Fruit fly (Drosophila melanogaster): ENCODE data around the gene CG17361.

The CG17361 gene

dm6 chr3L:14003297-14004040, 6.5 kb downstream of the CG17361 start (continued):
- no peak for TF ChIP-seq toy (GFP tag; IDR thresholded peaks at IDR 0.05)
- TF ChIP-seq D (optimal IDR thresholded peaks at IDR 0.05): no peak
- TF ChIP-seq D (GFP tag; optimal IDR thresholded peaks at IDR 0.05): no peak
- TF ChIP-seq CG17359 (tag; optimal IDR thresholded peaks at IDR 0.05): peak; percentile 26
- peak; percentile 88 for TF ChIP-seq sens (GFP tag)
- TF ChIP-seq bbx (GFP tag; IDR thresholded peaks at IDR 0.05; ENCODE audit: partially characterized antibody): no peak
- no peak for TF ChIP-seq inv (GFP tag; IDR thresholded peaks at IDR 0.05; ENCODE audit: partially characterized antibody)
- peak; percentile 21 for TF ChIP-seq CG2678 (tag; optimal IDR thresholded peaks at IDR 0.05)
- TF ChIP-seq D19B (GFP tag; optimal IDR thresholded peaks at IDR 0.05): peak; percentile 13
- peak; percentile 60; the same call in 1 of the 2 replicates for TF ChIP-seq CG9215 (GFP tag; IDR thresholded peaks at IDR 0.05)
- no peak for TF ChIP-seq Xbp1 (GFP tag; optimal IDR thresholded peaks at IDR 0.05)
- TF ChIP-seq CG3281 (GFP tag; optimal IDR thresholded peaks at IDR 0.05): peak; percentile 27
- TF ChIP-seq Opbp (GFP tag; IDR thresholded peaks at IDR 0.05; ENCODE audit: partially characterized antibody): peak; percentile 50; the same call in 2 of the 3 replicates
- no peak for TF ChIP-seq CG15073 (GFP tag; optimal IDR thresholded peaks at IDR 0.05)
- TF ChIP-seq CG18619 (GFP tag; optimal IDR thresholded peaks at IDR 0.05): peak; percentile 12
- TF ChIP-seq Mrtf (GFP tag; IDR thresholded peaks at IDR 0.05): no peak
- TF ChIP-seq Hr51 (GFP tag; optimal IDR thresholded peaks at IDR 0.05): no peak
- peak; percentile 11 for TF ChIP-seq Sin3A (optimal IDR thresholded peaks at IDR 0.05)
- TF ChIP-seq sug (tag; optimal IDR thresholded peaks at IDR 0.05): peak; percentile 21
- no peak for TF ChIP-seq zfh2 (GFP tag; optimal IDR thresholded peaks at IDR 0.05)
- TF ChIP-seq Sox100B (GFP tag; optimal IDR thresholded peaks at IDR 0.05): peak; percentile 3
- no peak for TF ChIP-seq TFAM (GFP tag; optimal IDR thresholded peaks at IDR 0.05)
- TF ChIP-seq CG7271 (tag; optimal IDR thresholded peaks at IDR 0.05): no peak
- peak in 1 of 2 experiments; percentile 44 for TF ChIP-seq Pdp1 (GFP tag; optimal IDR thresholded peaks at IDR 0.05)
- TF ChIP-seq CG32532 (GFP tag; IDR thresholded peaks at IDR 0.05): 0 out of 2 replicates have a peak, but pooled peaks have one; percentile 5
- no peak for TF ChIP-seq gro (GFP tag; optimal IDR thresholded peaks at IDR 0.05)
- 0 out of 2 replicates have a peak, but pooled peaks have one; percentile 21 for TF ChIP-seq Drgx (GFP tag; IDR thresholded peaks at IDR 0.05)
- peak; percentile 7 for TF ChIP-seq CG15269 (tag; optimal IDR thresholded peaks at IDR 0.05)
- no peak for TF ChIP-seq schlank (tag; optimal IDR thresholded peaks at IDR 0.05)
- TF ChIP-seq CG4282 (GFP tag; optimal IDR thresholded peaks at IDR 0.05): no peak
- peak; percentile 31 for TF ChIP-seq Dip3 (GFP tag; optimal IDR thresholded peaks at IDR 0.05)
- TF ChIP-seq CG9437 (GFP tag; optimal IDR thresholded peaks at IDR 0.05): peak; percentile 93
- TF ChIP-seq prd (optimal IDR thresholded peaks at IDR 0.05): no peak
- 0 out of 3 replicates have a peak, but pooled peaks have one; percentile 22 for TF ChIP-seq prd (GFP tag; IDR thresholded peaks at IDR 0.05)
- peak; percentile 18 for TF ChIP-seq kni (GFP tag; optimal IDR thresholded peaks at IDR 0.05)
- peak; percentile 12 for TF ChIP-seq CG2712 (tag; optimal IDR thresholded peaks at IDR 0.05)
- TF ChIP-seq CG6791 (GFP tag; IDR thresholded peaks at IDR 0.05; ENCODE audit: partially characterized antibody): no peak
- peak; percentile 98 for TF ChIP-seq phol (tag; optimal IDR thresholded peaks at IDR 0.05)
- TF ChIP-seq CG13775 (GFP tag; optimal IDR thresholded peaks at IDR 0.05): peak; percentile 14
- peak; percentile 37 for TF ChIP-seq nom (GFP tag; optimal IDR thresholded peaks at IDR 0.05)
- peak; percentile 18 for TF ChIP-seq grau (tag; optimal IDR thresholded peaks at IDR 0.05)
- peak; percentile 6 for TF ChIP-seq CG11504 (tag; optimal IDR thresholded peaks at IDR 0.05)
- peak; percentile 21 for TF ChIP-seq CG7839 (tag; optimal IDR thresholded peaks at IDR 0.05)
- 0 out of 3 replicates have a peak, but pooled peaks have one; percentile 10 for TF ChIP-seq zfh1 (GFP tag; IDR thresholded peaks at IDR 0.05)
